Worm (Caenorhabditis elegans): ENCODE data around the gene T23G7.2.

T23G7.2 gene

ce11 chrII:9169450-9169960 is 3.2 kb downstream of the T23G7.2 start, which contains the start of gene dpl-1:
Gene dpl-1, plus strand, starts transcription at chrII:9169910.
- TF ChIP-seq gmeb-1 (tag; optimal IDR thresholded peaks at IDR 0.05) (peak; percentile 76), nhr-237 (tag; optimal IDR thresholded peaks at IDR 0.05) (no peak), C34F6.9 (tag; optimal IDR thresholded peaks at IDR 0.05) (peak; percentile 60), aly-2 (tag; optimal IDR thresholded peaks at IDR 0.05) (no peak), lin-39 (tag; optimal IDR thresholded peaks at IDR 0.05) (no peak), lin-13 (GFP tag; optimal IDR thresholded peaks at IDR 0.05) (peak; percentile 9), snpc-4 (tag; optimal IDR thresholded peaks at IDR 0.05) (no peak), lsy-2 (tag; optimal IDR thresholded peaks at IDR 0.05) (peak in 1 of 2 experiments; percentile 68), nhr-129 (tag; optimal IDR thresholded peaks at IDR 0.05) (peak; percentile 35), nhr-6 (tag; optimal IDR thresholded peaks at IDR 0.05) (no peak)

DNA sequence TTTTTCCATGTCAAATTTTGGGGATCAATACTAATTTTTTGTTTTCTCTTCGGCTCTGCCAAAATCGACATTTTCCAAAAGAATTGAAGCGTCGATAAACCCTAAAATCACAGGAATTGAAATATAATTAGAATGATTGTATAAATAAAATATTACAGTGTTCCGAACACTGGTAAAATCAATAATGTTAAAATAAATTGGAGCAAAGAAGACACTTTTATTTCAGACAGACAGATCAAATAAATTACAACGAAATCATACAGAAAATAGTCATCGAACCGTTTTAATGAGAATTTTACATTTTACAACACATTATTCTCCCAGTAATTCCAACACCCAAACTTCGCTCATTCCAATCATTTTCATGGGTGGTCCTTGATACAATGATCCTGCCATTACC is 5.0 kb downstream of the T23G7.2 start, which contains the start of gene T23G7.3:
TSS of gene T23G7.3 (minus strand) at position 101 of the 400 bp plus-strand sequence.
- TF ChIP-seq Y55F3AM.14 (GFP tag; optimal IDR thresholded peaks at IDR 0.05) = no peak
- TF ChIP-seq unc-55 (GFP tag; optimal IDR thresholded peaks at IDR 0.05) = no peak
- no peak for TF ChIP-seq nhr-6 (tag; optimal IDR thresholded peaks at IDR 0.05)
- no peak for TF ChIP-seq mdl-1 (tag; optimal IDR thresholded peaks at IDR 0.05)
- TF ChIP-seq ceh-82 (tag; optimal IDR thresholded peaks at IDR 0.05) = no peak
- TF ChIP-seq elt-3 (tag; optimal IDR thresholded peaks at IDR 0.05) = no peak
- TF ChIP-seq egl-27 (tag; optimal IDR thresholded peaks at IDR 0.05) = no peak
- TF ChIP-seq ZK546.5 (tag; optimal IDR thresholded peaks at IDR 0.05) = no peak

DNA sequence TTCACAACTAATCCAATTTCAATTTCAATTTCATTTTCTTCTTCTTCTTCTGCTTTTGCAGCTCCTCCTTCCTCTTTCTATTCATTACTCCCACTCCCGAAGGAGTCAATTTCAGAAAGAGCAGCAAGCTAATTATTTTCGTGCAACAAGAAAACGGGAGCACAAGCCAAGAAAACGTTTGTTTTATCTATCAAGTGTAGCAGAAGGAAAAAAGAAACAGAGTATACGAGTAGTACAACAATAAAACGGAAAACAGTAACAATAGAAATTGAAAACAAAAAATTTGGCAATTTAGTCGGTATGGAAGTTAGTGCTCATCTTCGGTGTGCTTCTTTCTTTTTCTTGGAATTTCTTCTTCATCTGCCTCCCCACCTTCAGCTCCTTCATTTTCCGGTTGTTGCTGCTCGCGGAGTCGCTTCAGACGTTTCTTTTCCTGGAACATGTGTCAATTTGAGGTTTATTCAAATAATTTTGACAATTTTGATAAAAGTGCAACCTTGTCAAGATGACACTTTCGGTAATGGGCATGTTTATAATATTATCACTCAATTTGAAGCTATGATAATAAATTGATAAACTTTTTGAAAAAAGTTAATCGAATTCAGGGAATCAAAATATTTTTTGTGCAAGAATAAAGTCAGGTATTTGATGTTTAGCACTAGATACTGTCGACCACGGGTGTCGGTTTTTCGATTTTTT is 6.8 kb downstream of the T23G7.2 start, which contains the start of gene W07A12.8:
TSS of gene W07A12.8 (minus strand) at position 51 of the 699 bp plus-strand sequence.
- TF ChIP-seq lin-13 (GFP tag; optimal IDR thresholded peaks at IDR 0.05) (no peak), fos-1 (tag; optimal IDR thresholded peaks at IDR 0.05) (peak; percentile 57)

- TF ChIP-seq ama-1 (optimal IDR thresholded peaks at IDR 0.05) (peak; percentile 60), nhr-10 (tag; optimal IDR thresholded peaks at IDR 0.05) (no peak)
These were observed 9.4 kb downstream of the T23G7.2 start for ce11 chrII:9163348-9163747.

- TF ChIP-seq nhr-25 (tag; optimal IDR thresholded peaks at IDR 0.05) (peak; percentile 64), skn-1 (tag; optimal IDR thresholded peaks at IDR 0.05) (no peak), sma-9 (GFP tag; optimal IDR thresholded peaks at IDR 0.05) (peak; percentile 62), sma-9 (tag; optimal IDR thresholded peaks at IDR 0.05) (no peak), mbf-1 (tag; optimal IDR thresholded peaks at IDR 0.05) (no peak), sma-3 (GFP tag; optimal IDR thresholded peaks at IDR 0.05) (peak; percentile 10), blmp-1 (tag; optimal IDR thresholded peaks at IDR 0.05; ENCODE audit: insufficient read depth) (peak; percentile 1)
These were observed 11.7 kb downstream of the T23G7.2 start, which contains the start of gene rhy-1 for ce11 chrII:9161023-9161422. Gene rhy-1, plus strand, starts transcription at chrII:9161379.

- TF ChIP-seq nhr-25 (tag; optimal IDR thresholded peaks at IDR 0.05) (peak; percentile 26), zag-1 (tag; optimal IDR thresholded peaks at IDR 0.05) (no peak), nhr-6 (tag; optimal IDR thresholded peaks at IDR 0.05) (no peak), unc-55 (GFP tag; optimal IDR thresholded peaks at IDR 0.05) (no peak), aly-2 (tag; optimal IDR thresholded peaks at IDR 0.05) (no peak), fos-1 (tag; optimal IDR thresholded peaks at IDR 0.05) (peak; percentile 72), sma-3 (GFP tag; optimal IDR thresholded peaks at IDR 0.05) (peak; percentile 85), skn-1 (tag; optimal IDR thresholded peaks at IDR 0.05) (peak; percentile 72), lsy-2 (tag; optimal IDR thresholded peaks at IDR 0.05) (no peak), nhr-129 (tag; optimal IDR thresholded peaks at IDR 0.05) (peak; percentile 52), crh-2 (tag; optimal IDR thresholded peaks at IDR 0.05) (peak; percentile 4), nhr-21 (tag; optimal IDR thresholded peaks at IDR 0.05) (peak; percentile 89), elt-1 (tag; optimal IDR thresholded peaks at IDR 0.05) (no peak), sma-9 (GFP tag; optimal IDR thresholded peaks at IDR 0.05) (peak; percentile 90), sma-9 (tag; optimal IDR thresholded peaks at IDR 0.05) (no peak), mbf-1 (tag; optimal IDR thresholded peaks at IDR 0.05) (no peak), lin-39 (tag; optimal IDR thresholded peaks at IDR 0.05) (no peak), gmeb-1 (tag; optimal IDR thresholded peaks at IDR 0.05) (peak; percentile 38), blmp-1 (tag; optimal IDR thresholded peaks at IDR 0.05; ENCODE audit: insufficient read depth) (peak; percentile 40), F13H6.1 (tag; optimal IDR thresholded peaks at IDR 0.05) (no peak)
These were observed 12.4 kb downstream of the T23G7.2 start for ce11 chrII:9160197-9160806.
